Fruit fly (Drosophila melanogaster): ENCODE data around the gene CG42464.

The CG42464 gene

dm6 chr2L:3656667-3657066, 42.6 kb upstream of the CG42464 start, which contains the start of gene for:
TSS of gene for (minus strand) at chr2L:3656953.
- TF ChIP-seq lola (GFP tag; optimal IDR thresholded peaks at IDR 0.05) (no peak), CrebA (GFP tag; optimal IDR thresholded peaks at IDR 0.05; ENCODE audit: borderline replicate concordance) (no peak), dl (GFP tag; optimal IDR thresholded peaks at IDR 0.05; ENCODE audit: insufficient read depth in 1 of 2, partially characterized antibody in 2 of 2) (no peak), fru (GFP tag; optimal IDR thresholded peaks at IDR 0.05) (peak; percentile 14), brk (GFP tag; optimal IDR thresholded peaks at IDR 0.05) (no peak)

dm6 chr2L:3657349-3658142, 41.7 kb upstream of the CG42464 start:
- TF ChIP-seq sage (GFP tag; optimal IDR thresholded peaks at IDR 0.05) (no peak), usp (GFP tag; optimal IDR thresholded peaks at IDR 0.05) (no peak), psq (GFP tag; optimal IDR thresholded peaks at IDR 0.05) (no peak), Dif (GFP tag; optimal IDR thresholded peaks at IDR 0.05; ENCODE audit: partially characterized antibody) (no peak), brk (GFP tag; optimal IDR thresholded peaks at IDR 0.05) (peak; percentile 19), Abd-B (GFP tag; optimal IDR thresholded peaks at IDR 0.05) (no peak), h (GFP tag; optimal IDR thresholded peaks at IDR 0.05) (peak; percentile 45), Dfd (GFP tag; optimal IDR thresholded peaks at IDR 0.05) (no peak), N (GFP tag; optimal IDR thresholded peaks at IDR 0.05) (no peak), Sp1 (GFP tag; optimal IDR thresholded peaks at IDR 0.05) (no peak), Rel (GFP tag; optimal IDR thresholded peaks at IDR 0.05) (no peak), Rel (tag; optimal IDR thresholded peaks at IDR 0.05) (no peak), rgr (GFP tag; optimal IDR thresholded peaks at IDR 0.05) (peak; percentile 34), lola (GFP tag; optimal IDR thresholded peaks at IDR 0.05) (no peak), Vsx2 (GFP tag; optimal IDR thresholded peaks at IDR 0.05; ENCODE audit: partially characterized antibody) (no peak), fru (GFP tag; optimal IDR thresholded peaks at IDR 0.05) (peak; percentile 33), tai (GFP tag; optimal IDR thresholded peaks at IDR 0.05) (peak; percentile 46), pan (optimal IDR thresholded peaks at IDR 0.05) (no peak), OdsH (GFP tag; optimal IDR thresholded peaks at IDR 0.05) (peak; percentile 7), sv (GFP tag; optimal IDR thresholded peaks at IDR 0.05) (no peak), CG32264 (GFP tag; optimal IDR thresholded peaks at IDR 0.05) (no peak), foxo (GFP tag; optimal IDR thresholded peaks at IDR 0.05) (peak in 1 of 2 experiments; percentile 63), br (GFP tag; optimal IDR thresholded peaks at IDR 0.05) (no peak), HLH106 (tag; optimal IDR thresholded peaks at IDR 0.05) (peak; percentile 50), woc (GFP tag; optimal IDR thresholded peaks at IDR 0.05) (no peak), jim (GFP tag; optimal IDR thresholded peaks at IDR 0.05) (no peak), CrebA (GFP tag; optimal IDR thresholded peaks at IDR 0.05; ENCODE audit: borderline replicate concordance) (peak; percentile 60), dsf (GFP tag; optimal IDR thresholded peaks at IDR 0.05; ENCODE audit: borderline replicate concordance) (no peak), Hnf4 (GFP tag; optimal IDR thresholded peaks at IDR 0.05) (peak; percentile 26), dmrt93B (GFP tag; optimal IDR thresholded peaks at IDR 0.05) (peak; percentile 26), Hr83 (GFP tag; optimal IDR thresholded peaks at IDR 0.05; ENCODE audit: poor library complexity, severe bottlenecking) (no peak), ey (GFP tag; optimal IDR thresholded peaks at IDR 0.05) (peak; percentile 43), Myc (optimal IDR thresholded peaks at IDR 0.05) (peak; percentile 90)

- TF ChIP-seq Dif (GFP tag; optimal IDR thresholded peaks at IDR 0.05; ENCODE audit: partially characterized antibody) (peak; percentile 42), Dfd (GFP tag; optimal IDR thresholded peaks at IDR 0.05) (no peak), jim (GFP tag; optimal IDR thresholded peaks at IDR 0.05) (no peak), woc (GFP tag; optimal IDR thresholded peaks at IDR 0.05) (no peak), Hr78 (GFP tag; optimal IDR thresholded peaks at IDR 0.05) (no peak), Vsx2 (GFP tag; optimal IDR thresholded peaks at IDR 0.05; ENCODE audit: partially characterized antibody) (peak; percentile 54), dl (GFP tag; optimal IDR thresholded peaks at IDR 0.05; ENCODE audit: insufficient read depth in 1 of 2, partially characterized antibody in 2 of 2) (peak in 1 of 2 experiments; percentile 29), Jra (GFP tag; optimal IDR thresholded peaks at IDR 0.05) (no peak)
Measured at dm6 chr2L:3662307-3662795, 36.9 kb upstream of the CG42464 start, which contains the start of gene Drgx. TSS of gene Drgx (plus strand) at chr2L:3662745.

All from whole organism, wandering third instar larva.